Worm (Caenorhabditis elegans): Measurements from ENCODE around the gene npr-16.

DNA sequence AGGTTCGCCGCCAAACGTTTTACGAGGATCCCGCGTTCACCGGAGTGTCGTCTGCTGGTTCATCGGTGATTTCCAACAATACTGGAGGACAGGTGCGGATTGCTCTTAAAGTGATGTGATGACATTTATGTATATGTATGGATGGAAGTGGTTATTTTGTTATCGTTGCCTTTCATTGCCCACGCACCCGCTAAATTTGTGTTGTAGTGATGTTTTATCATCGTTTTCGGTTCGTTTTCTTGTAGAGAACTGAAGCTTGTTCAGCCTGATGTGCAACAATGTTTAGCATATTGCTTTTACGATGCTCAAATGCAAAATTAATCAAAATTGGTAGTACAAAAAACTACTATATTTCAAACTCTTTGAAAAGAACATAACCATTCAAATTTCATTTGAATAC lies 29.2 kb downstream of the npr-16 start:
- TF ChIP-seq attf-6 (GFP tag; IDR thresholded peaks at IDR 0.05) (no peak), madf-6 (GFP tag; IDR thresholded peaks at IDR 0.05) (no peak), K11D2.4 (GFP tag; IDR thresholded peaks at IDR 0.05) (no peak), aptf-2 (GFP tag; conservative IDR thresholded peaks at IDR 0.05) (no peak), F49E8.2 (tag; optimal IDR thresholded peaks at IDR 0.05; ENCODE audit: insufficient read depth) (no peak), lin-26 (GFP tag; IDR thresholded peaks at IDR 0.05) (no peak), ccch-3 (GFP tag; optimal IDR thresholded peaks at IDR 0.05) (no peak), B0019.2 (GFP tag; conservative IDR thresholded peaks at IDR 0.05) (no peak), fkh-3 (tag; optimal IDR thresholded peaks at IDR 0.05) (no peak)

All from whole organism, young adult.